Fruit fly (Drosophila melanogaster): ENCODE data around the gene CG2310.

CG2310 gene

DNA sequence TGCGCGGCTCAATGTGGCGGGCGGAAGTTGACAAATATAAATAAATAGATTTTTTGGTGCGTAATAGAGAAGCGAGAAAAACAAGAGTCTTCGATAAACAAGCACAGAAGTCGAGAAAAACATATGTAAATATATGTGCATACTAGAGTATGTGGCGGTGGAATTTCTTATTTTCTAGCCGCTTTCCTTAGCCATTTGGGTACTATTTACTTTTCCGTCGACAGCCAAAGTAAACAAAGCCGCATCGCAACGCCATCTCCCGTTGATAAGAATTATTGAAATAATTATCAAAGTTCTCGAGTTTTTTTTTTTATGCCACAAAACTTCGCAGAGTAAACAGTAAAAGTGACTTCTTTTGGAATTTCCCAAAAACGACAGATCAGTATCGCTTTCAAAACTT, 13.4 kb downstream of the CG2310 start (continued):
- TF ChIP-seq CG4854 (GFP tag; optimal IDR thresholded peaks at IDR 0.05) (peak; percentile 10), CG4707 (GFP tag; optimal IDR thresholded peaks at IDR 0.05) (peak; percentile 12), CG7357 (GFP tag; IDR thresholded peaks at IDR 0.05) (no peak), sima (GFP tag; optimal IDR thresholded peaks at IDR 0.05) (no peak), CG9727 (GFP tag; optimal IDR thresholded peaks at IDR 0.05) (peak; percentile 4), sens (GFP tag) (peak; percentile 81), unpg (GFP tag; optimal IDR thresholded peaks at IDR 0.05) (peak; percentile 20), Fer3 (tag; optimal IDR thresholded peaks at IDR 0.05) (peak; percentile 36), CG7987 (GFP tag; optimal IDR thresholded peaks at IDR 0.05) (peak; percentile 4), salm (tag; optimal IDR thresholded peaks at IDR 0.05) (peak; percentile 11), peb (GFP tag; IDR thresholded peaks at IDR 0.05) (no peak), schlank (tag; optimal IDR thresholded peaks at IDR 0.05) (peak; percentile 20), CG4404 (GFP tag; IDR thresholded peaks at IDR 0.05) (no peak), CG14014 (GFP tag; IDR thresholded peaks at IDR 0.05) (peak; percentile 21; the same call in 1 of the 2 replicates), dmrt11E (tag; optimal IDR thresholded peaks at IDR 0.05) (no peak), onecut (GFP tag; IDR thresholded peaks at IDR 0.05) (peak; percentile 54), CG30020 (tag; optimal IDR thresholded peaks at IDR 0.05) (no peak), MTF-1 (GFP tag; optimal IDR thresholded peaks at IDR 0.05; ENCODE audit: borderline replicate concordance) (peak; percentile 45), caup (GFP tag; optimal IDR thresholded peaks at IDR 0.05; ENCODE audit: severe bottlenecking) (peak; percentile 42), pzg (GFP tag; optimal IDR thresholded peaks at IDR 0.05) (no peak), Asciz (GFP tag; optimal IDR thresholded peaks at IDR 0.05) (peak; percentile 56), CG6813 (GFP tag; optimal IDR thresholded peaks at IDR 0.05) (peak; percentile 66), CG11723 (GFP tag; optimal IDR thresholded peaks at IDR 0.05) (peak; percentile 17), CG15601 (tag; optimal IDR thresholded peaks at IDR 0.05) (peak; percentile 69), emc (GFP tag; optimal IDR thresholded peaks at IDR 0.05) (no peak), CG7745 (tag; optimal IDR thresholded peaks at IDR 0.05) (no peak), sd (tag; optimal IDR thresholded peaks at IDR 0.05) (peak; percentile 65), CG6254 (GFP tag; optimal IDR thresholded peaks at IDR 0.05) (peak; percentile 13), CG18619 (GFP tag; optimal IDR thresholded peaks at IDR 0.05) (peak; percentile 12), CG18476 (GFP tag; optimal IDR thresholded peaks at IDR 0.05) (no peak), CG17359 (tag; optimal IDR thresholded peaks at IDR 0.05) (peak; percentile 18), Fer2 (tag; optimal IDR thresholded peaks at IDR 0.05) (no peak), ac (GFP tag; optimal IDR thresholded peaks at IDR 0.05) (no peak), CrebB (tag; optimal IDR thresholded peaks at IDR 0.05) (peak; percentile 42), prd (optimal IDR thresholded peaks at IDR 0.05) (no peak), prd (GFP tag; IDR thresholded peaks at IDR 0.05) (no peak), lola (GFP tag; optimal IDR thresholded peaks at IDR 0.05) (peak in 1 of 3 experiments; percentile 2), Med (GFP tag) (peak; percentile 79), Hr3 (GFP tag; optimal IDR thresholded peaks at IDR 0.05) (no peak), CG10543 (GFP tag; optimal IDR thresholded peaks at IDR 0.05) (peak; percentile 16), Lhr (GFP tag; optimal IDR thresholded peaks at IDR 0.05) (peak; percentile 24), odd (GFP tag; optimal IDR thresholded peaks at IDR 0.05) (peak; percentile 33), nerfin-1 (tag; optimal IDR thresholded peaks at IDR 0.05) (peak; percentile 20), E2f2 (GFP tag; IDR thresholded peaks at IDR 0.05) (peak; percentile 42; the same call in 1 of the 2 replicates), hb (GFP tag; IDR thresholded peaks at IDR 0.05; ENCODE audit: partially characterized antibody) (no peak), CG8290 (GFP tag; optimal IDR thresholded peaks at IDR 0.05) (no peak), CG8290 (tag; optimal IDR thresholded peaks at IDR 0.05) (peak in 1 of 2 experiments; percentile 22), unc-4 (GFP tag; IDR thresholded peaks at IDR 0.05; ENCODE audit: partially characterized antibody) (no peak), Bteb2 (GFP tag; optimal IDR thresholded peaks at IDR 0.05) (no peak), CG17385 (GFP tag; optimal IDR thresholded peaks at IDR 0.05) (peak; percentile 19)
